Worm (Caenorhabditis elegans): Measurements from ENCODE around the gene W05H9.4.

ce11 chrX:6240640-6241033 is 22.8 kb upstream of the W05H9.4 start, which contains the start of gene got-2.2:
- TF ChIP-seq nhr-28 (tag; optimal IDR thresholded peaks at IDR 0.05) (no peak), nhr-237 (tag; optimal IDR thresholded peaks at IDR 0.05) (no peak), unc-62 (GFP tag; optimal IDR thresholded peaks at IDR 0.05) (no peak), pha-4 (tag; optimal IDR thresholded peaks at IDR 0.05) (no peak), mab-5 (tag; optimal IDR thresholded peaks at IDR 0.05) (no peak), nhr-12 (tag; optimal IDR thresholded peaks at IDR 0.05) (no peak), elt-3 (tag; optimal IDR thresholded peaks at IDR 0.05) (no peak), ztf-11 (tag; optimal IDR thresholded peaks at IDR 0.05) (no peak), elt-1 (tag; optimal IDR thresholded peaks at IDR 0.05; ENCODE audit: borderline replicate concordance, insufficient read depth) (no peak), ham-2 (GFP tag; optimal IDR thresholded peaks at IDR 0.05) (no peak), mls-2 (tag; optimal IDR thresholded peaks at IDR 0.05) (no peak)

Measured in whole organism, mixed stage, embryonic.